Worm (Caenorhabditis elegans) whole organism, L1 larva: ENCODE data around the gene ttbk-3.

ENCODE experiments used
- C16A3.4 ChIP-seq: fragments of 150-350 bp; optimal IDR thresholded peaks from 2 replicates; lab custom pipeline; 2014; ENCODE audit warnings: missing biosample characterization, missing genetic modification characterization
- Y116A8C.19 ChIP-seq: sonication (generic microtip); optimal IDR thresholded peaks from 2 replicates; lab custom pipeline; 2016; ENCODE audit warnings: missing compliant biosample characterization, missing genetic modification characterization, borderline replicate concordance
- aha-1 ChIP-seq: fragments of 150-350 bp; optimal IDR thresholded peaks from 2 replicates; lab custom pipeline; 2014; ENCODE audit warnings: missing biosample characterization, missing genetic modification characterization
- blmp-1 ChIP-seq: fragments of 150-350 bp; optimal IDR thresholded peaks from 2 replicates; lab custom pipeline; 2014; ENCODE audit warnings: missing biosample characterization, missing genetic modification characterization
- ceh-82 ChIP-seq, 3 experiments: fragments of 150-350 bp in 1 of 3; sonication (generic microtip) in 2 of 3; optimal IDR thresholded peaks; 2 replicates each; lab custom pipeline; 2014 to 2017; ENCODE audit warnings: missing biosample characterization in 3 of 3, missing genetic modification characterization in 3 of 3
- dsc-1 ChIP-seq: sonication (generic microtip); optimal IDR thresholded peaks from 2 replicates; lab custom pipeline; 2016; ENCODE audit warnings: mild to moderate bottlenecking, missing genetic modification characterization, missing compliant biosample characterization
- efl-1 ChIP-seq, 4 experiments: fragments of 150-350 bp; optimal IDR thresholded peaks in 3 of 4; peaks in 1 of 4; 1 replicate in 1 of 4; 2 replicates in 3 of 4; lab custom pipeline; 2014; ENCODE audit warnings: missing biosample characterization in 2 of 4, missing genetic modification characterization in 2 of 4, missing genetic modification reagents in 2 of 4
- efl-3 ChIP-seq: fragments of 200-800 bp; sonication (Bioruptor generic); optimal IDR thresholded peaks from 2 replicates; lab custom pipeline; 2018; ENCODE audit warnings: mild to moderate bottlenecking, missing genetic modification characterization, missing compliant biosample characterization
- elt-2 ChIP-seq: sonication (generic microtip); optimal IDR thresholded peaks from 2 replicates; lab custom pipeline; 2016; ENCODE audit warnings: missing genetic modification characterization, mild to moderate bottlenecking, inconsistent platforms, missing compliant biosample characterization, missing genetic modification reagents
- fkh-10 ChIP-seq: sonication (generic microtip); optimal IDR thresholded peaks from 2 replicates; lab custom pipeline; 2017; ENCODE audit warnings: missing biosample characterization, missing genetic modification reagents, missing genetic modification characterization
- fkh-4 ChIP-seq: sonication (generic microtip); optimal IDR thresholded peaks from 2 replicates; lab custom pipeline; 2016; ENCODE audit warnings: missing compliant biosample characterization, missing genetic modification characterization, borderline replicate concordance
- fkh-8 ChIP-seq: sonication (generic microtip); optimal IDR thresholded peaks from 2 replicates; lab custom pipeline; 2016; ENCODE audit warnings: mild to moderate bottlenecking, missing genetic modification characterization, missing compliant biosample characterization
- fos-1 ChIP-seq: fragments of 150-350 bp; optimal IDR thresholded peaks from 2 replicates; lab custom pipeline; 2014; ENCODE audit warnings: missing biosample characterization, missing genetic modification characterization
- grh-1 ChIP-seq: fragments of 200-800 bp; sonication (Bioruptor generic); IDR thresholded peaks from 2 replicates; pipeline ENCODE4 v1.3.6; 2022; ENCODE audit warnings: missing genetic modification reagents, missing genetic modification characterization, missing compliant biosample characterization
- hlh-4 ChIP-seq: sonication (generic microtip); optimal IDR thresholded peaks from 2 replicates; lab custom pipeline; 2016; ENCODE audit warnings: mild to moderate bottlenecking, missing genetic modification characterization, missing compliant biosample characterization
- hpl-2 ChIP-seq: fragments of 150-350 bp; optimal IDR thresholded peaks from 2 replicates; lab custom pipeline; 2014; ENCODE audit warnings: missing biosample characterization, missing genetic modification reagents, missing genetic modification characterization
- lin-13 ChIP-seq: fragments of 150-350 bp; optimal IDR thresholded peaks from 2 replicates; lab custom pipeline; 2014; ENCODE audit warnings: missing biosample characterization, missing genetic modification reagents, missing genetic modification characterization
- lin-14 ChIP-seq: fragments of 200-800 bp; sonication (Bioruptor generic); optimal IDR thresholded peaks from 2 replicates; lab custom pipeline; 2018; ENCODE audit warnings: mild to moderate bottlenecking, missing genetic modification characterization, moderate library complexity, missing compliant biosample characterization
- lin-39 ChIP-seq: fragments of 150-350 bp; optimal IDR thresholded peaks from 2 replicates; lab custom pipeline; 2014; ENCODE audit warnings: missing biosample characterization, missing genetic modification reagents, missing genetic modification characterization
- lsy-2 ChIP-seq, 2 experiments: fragments of 150-350 bp; optimal IDR thresholded peaks; 2 replicates each; lab custom pipeline; 2014; ENCODE audit warnings: missing biosample characterization in 2 of 2, missing genetic modification characterization in 2 of 2
- mdl-1 ChIP-seq, 2 experiments: fragments of 150-350 bp; optimal IDR thresholded peaks; 2 replicates each; lab custom pipeline; 2014 to 2017; ENCODE audit warnings: missing biosample characterization in 2 of 2, missing genetic modification characterization in 2 of 2, inconsistent platforms in 1 of 2
- mef-2 ChIP-seq: fragments of 150-350 bp; optimal IDR thresholded peaks from 2 replicates; lab custom pipeline; 2014; ENCODE audit warnings: missing biosample characterization, missing genetic modification characterization
- nhr-19 ChIP-seq: fragments of 200-800 bp; sonication (Bioruptor generic); conservative IDR thresholded peaks from 2 replicates; pipeline ENCODE4 v1.3.6; 2022; ENCODE audit warnings: missing genetic modification characterization, missing compliant biosample characterization
- nhr-237 ChIP-seq: fragments of 150-350 bp; optimal IDR thresholded peaks from 2 replicates; lab custom pipeline; 2014; ENCODE audit warnings: missing biosample characterization, missing genetic modification characterization
- nhr-28 ChIP-seq: fragments of 150-350 bp; optimal IDR thresholded peaks from 2 replicates; lab custom pipeline; 2014; ENCODE audit warnings: missing biosample characterization, missing genetic modification characterization
- nhr-47 ChIP-seq: sonication (generic microtip); optimal IDR thresholded peaks from 2 replicates; lab custom pipeline; 2016; ENCODE audit warnings: mild to moderate bottlenecking, missing genetic modification characterization, moderate library complexity, missing compliant biosample characterization
- nhr-71 ChIP-seq: sonication (generic microtip); optimal IDR thresholded peaks from 2 replicates; lab custom pipeline; 2016; ENCODE audit warnings: mild to moderate bottlenecking, missing genetic modification characterization, moderate library complexity, missing compliant biosample characterization
- pag-3 ChIP-seq: sonication (generic microtip); optimal IDR thresholded peaks from 2 replicates; lab custom pipeline; 2017; ENCODE audit warnings: missing genetic modification characterization, mild to moderate bottlenecking, missing compliant biosample characterization, antibody characterized with exemption, borderline replicate concordance; ENCODE audit not compliant: insufficient read depth
- pax-3 ChIP-seq: fragments of 200-800 bp; sonication (Bioruptor generic); optimal IDR thresholded peaks from 2 replicates; lab custom pipeline; 2018; ENCODE audit warnings: mild to moderate bottlenecking, missing genetic modification characterization, moderate library complexity, missing compliant biosample characterization
- rnt-1 ChIP-seq: sonication (generic microtip); optimal IDR thresholded peaks from 2 replicates; lab custom pipeline; 2016; ENCODE audit warnings: mild to moderate bottlenecking, missing genetic modification characterization, moderate library complexity, missing compliant biosample characterization
- snpc-4 ChIP-seq: fragments of 150-350 bp; optimal IDR thresholded peaks from 2 replicates; lab custom pipeline; 2014; ENCODE audit warnings: missing biosample characterization, missing genetic modification characterization
- sptf-1 ChIP-seq: fragments of 150-350 bp; optimal IDR thresholded peaks from 2 replicates; lab custom pipeline; 2014; ENCODE audit warnings: missing biosample characterization, missing genetic modification characterization
- tbx-2 ChIP-seq: sonication (generic microtip); optimal IDR thresholded peaks from 2 replicates; lab custom pipeline; 2016; ENCODE audit warnings: missing genetic modification characterization, missing compliant biosample characterization
- tlp-1 ChIP-seq: fragments of 150-350 bp; optimal IDR thresholded peaks from 2 replicates; lab custom pipeline; 2014; ENCODE audit warnings: missing biosample characterization, missing genetic modification characterization
- unc-86 ChIP-seq: sonication (generic microtip); optimal IDR thresholded peaks from 2 replicates; lab custom pipeline; 2016; ENCODE audit warnings: missing genetic modification characterization, missing compliant biosample characterization
- vab-15 ChIP-seq: sonication (generic microtip); optimal IDR thresholded peaks from 2 replicates; lab custom pipeline; 2017; ENCODE audit warnings: missing genotype, mild to moderate bottlenecking, missing genetic modification characterization, missing compliant biosample characterization
- xbp-1 ChIP-seq: sonication (generic microtip); optimal IDR thresholded peaks from 2 replicates; lab custom pipeline; 2016; ENCODE audit warnings: missing genetic modification characterization, missing compliant biosample characterization
- ztf-11 ChIP-seq, 2 experiments: sonication (generic microtip); optimal IDR thresholded peaks; 2 replicates each; lab custom pipeline; 2016 to 2017; ENCODE audit warnings: missing genetic modification characterization in 2 of 2, missing biosample characterization in 1 of 2, missing compliant biosample characterization in 1 of 2
- ztf-4 ChIP-seq: fragments of 150-350 bp; optimal IDR thresholded peaks from 2 replicates; lab custom pipeline; 2014; ENCODE audit warnings: missing biosample characterization, missing genetic modification characterization

Gene ttbk-3

ce11 chrIV:9918021-9918420 is 28.3 kb upstream of the ttbk-3 start:
- TF ChIP-seq tlp-1 (tag; lab: Kevin White, UChicago) (no peak), ztf-4 (tag; lab: Kevin White, UChicago) (peak; percentile 47), blmp-1 (tag; lab: Kevin White, UChicago) (peak; percentile 62)

- TF ChIP-seq C16A3.4 (tag; lab: Kevin White, UChicago) (no peak), tbx-2 (tag; lab: Kevin White, UChicago) (no peak), grh-1 (GFP tag; lab: Robert Waterston, UW) (no peak), aha-1 (tag; lab: Kevin White, UChicago) (no peak), rnt-1 (tag; lab: Kevin White, UChicago) (no peak), Y116A8C.19 (tag; lab: Kevin White, UChicago) (no peak), fos-1 (tag; lab: Kevin White, UChicago) (no peak), nhr-71 (tag; lab: Kevin White, UChicago) (no peak), hlh-4 (tag; lab: Kevin White, UChicago) (no peak), fkh-8 (tag; lab: Kevin White, UChicago) (no peak), xbp-1 (tag; lab: Kevin White, UChicago) (no peak)
Observed at ce11 chrIV:9916224-9916623, 26.5 kb upstream of the ttbk-3 start, which contains the start of gene bed-3. bed-3 (plus strand) TSS chrIV:9916524.

- no peak for TF ChIP-seq grh-1 (GFP tag; lab: Robert Waterston, UW)
- no peak for TF ChIP-seq efl-1 (optimal IDR thresholded peaks at IDR 0.05; lab: Kevin White, UChicago)
- peak in 1 of 2 experiments; percentile 6 for TF ChIP-seq efl-1 (GFP tag; optimal IDR thresholded peaks at IDR 0.05 in 1 of 2; lab: Kevin White, UChicago)
- TF ChIP-seq, all 84 proteins: peak for 1
Observed at ce11 chrIV:9915128-9915527, 25.4 kb upstream of the ttbk-3 start.

- TF ChIP-seq elt-2: no peak
- no peak for TF ChIP-seq fkh-10 (GFP tag; lab: Kevin White, UChicago)
- TF ChIP-seq nhr-28 (tag; lab: Kevin White, UChicago): no peak
- no peak for TF ChIP-seq efl-3
- peak; percentile 34 for TF ChIP-seq blmp-1 (tag; lab: Kevin White, UChicago)
Observed at ce11 chrIV:9913064-9913463, 23.3 kb upstream of the ttbk-3 start.

ce11 chrIV:9903608-9904007 is 13.9 kb upstream of the ttbk-3 start, which contains the start of gene best-13:
best-13 (plus strand) TSS chrIV:9903908.
- TF ChIP-seq lin-39 (no peak), Y116A8C.19 (tag; lab: Kevin White, UChicago) (no peak), pag-3 (tag; lab: Kevin White, UChicago) (no peak), fkh-4 (tag; lab: Kevin White, UChicago) (no peak), vab-15 (no peak), lin-14 (no peak), blmp-1 (tag; lab: Kevin White, UChicago) (no peak), nhr-19 (GFP tag; lab: Robert Waterston, UW) (no peak), fos-1 (tag; lab: Kevin White, UChicago) (no peak), nhr-47 (tag; lab: Kevin White, UChicago) (no peak), C16A3.4 (tag; lab: Kevin White, UChicago) (no peak)
- TF ChIP-seq, all 84 proteins: peak for 0

- TF ChIP-seq ceh-82 (tag; optimal IDR thresholded peaks at IDR 0.05; lab: Kevin White, UChicago) (peak in 1 of 3 experiments; percentile 7), fkh-10 (GFP tag; lab: Kevin White, UChicago) (peak; percentile 14), nhr-47 (tag; lab: Kevin White, UChicago) (no peak), dsc-1 (tag; lab: Kevin White, UChicago) (no peak), ztf-11 (tag; optimal IDR thresholded peaks at IDR 0.05; lab: Kevin White, UChicago) (no peak), lin-39 (no peak), sptf-1 (tag; lab: Kevin White, UChicago) (no peak), mdl-1 (tag; optimal IDR thresholded peaks at IDR 0.05; lab: Kevin White, UChicago) (no peak), lin-13 (GFP tag; lab: Kevin White, UChicago) (no peak), lsy-2 (tag; optimal IDR thresholded peaks at IDR 0.05; lab: Kevin White, UChicago) (no peak), xbp-1 (tag; lab: Kevin White, UChicago) (no peak), nhr-237 (no peak), pag-3 (tag; lab: Kevin White, UChicago) (no peak), pax-3 (tag; lab: Kevin White, UChicago) (no peak), efl-1 (optimal IDR thresholded peaks at IDR 0.05; lab: Kevin White, UChicago) (peak; percentile 34 to 45), efl-1 (GFP tag; optimal IDR thresholded peaks at IDR 0.05 in 1 of 2; lab: Kevin White, UChicago) (peak; percentile 37 to 93), snpc-4 (no peak), grh-1 (GFP tag; lab: Robert Waterston, UW) (no peak), ztf-4 (tag; lab: Kevin White, UChicago) (no peak), mef-2 (no peak), unc-86 (no peak), lin-14 (peak; percentile 62), hpl-2 (GFP tag; lab: Kevin White, UChicago) (no peak)
Observed at ce11 chrIV:9899227-9899626, 9.5 kb upstream of the ttbk-3 start.
